Worm (Caenorhabditis elegans): Measurements from ENCODE around the gene ndc-80.

The ndc-80 gene

ce11 chrIV:10085401-10086187 lies at the start of gene ndc-80, which contains the start of gene col-2 (continued):
- TF ChIP-seq mep-1 (tag; optimal IDR thresholded peaks at IDR 0.05) (peak; percentile 82), hlh-17 (GFP tag; optimal IDR thresholded peaks at IDR 0.05; ENCODE audit: borderline replicate concordance) (no peak), fos-1 (tag; optimal IDR thresholded peaks at IDR 0.05) (peak; percentile 67), zag-1 (tag; optimal IDR thresholded peaks at IDR 0.05) (no peak), dpl-1 (GFP tag; optimal IDR thresholded peaks at IDR 0.05) (peak; percentile 88 to 92 (median 89)), pax-3 (tag; optimal IDR thresholded peaks at IDR 0.05) (peak; percentile 52), C16A3.4 (tag; optimal IDR thresholded peaks at IDR 0.05) (peak; percentile 93), mab-9 (GFP tag; IDR thresholded peaks at IDR 0.05) (no peak), nhr-28 (tag; optimal IDR thresholded peaks at IDR 0.05) (no peak), fkh-8 (tag; optimal IDR thresholded peaks at IDR 0.05) (peak; percentile 49), lin-15B (tag; optimal IDR thresholded peaks at IDR 0.05) (peak; percentile 87), grh-1 (GFP tag; IDR thresholded peaks at IDR 0.05) (no peak), ceh-82 (tag; optimal IDR thresholded peaks at IDR 0.05) (peak in 2 of 3 experiments; percentile 36 to 80), hlh-4 (tag; optimal IDR thresholded peaks at IDR 0.05) (no peak), vab-15 (tag; optimal IDR thresholded peaks at IDR 0.05) (peak; percentile 92)

ce11 chrIV:10036966-10037365 lies 49.0 kb upstream of the ndc-80 start, which contains the start of gene F44D12.10:
TSS of gene F44D12.10 (minus strand) at chrIV:10037066.
- no peak for TF ChIP-seq aha-1 (tag; optimal IDR thresholded peaks at IDR 0.05)
- TF ChIP-seq pqm-1 (tag; optimal IDR thresholded peaks at IDR 0.05) = no peak
- TF ChIP-seq C34B4.2 (tag; optimal IDR thresholded peaks at IDR 0.05) = no peak
- no peak for TF ChIP-seq hlh-4 (tag; optimal IDR thresholded peaks at IDR 0.05)
- TF ChIP-seq grh-1 (GFP tag; IDR thresholded peaks at IDR 0.05) = no peak
- no peak for TF ChIP-seq snpc-4 (tag; optimal IDR thresholded peaks at IDR 0.05)
- no peak for TF ChIP-seq lin-39 (tag; optimal IDR thresholded peaks at IDR 0.05)
- TF ChIP-seq unc-98 (GFP tag; IDR thresholded peaks at IDR 0.05) = no peak

ce11 chrIV:10040803-10041202 lies 45.1 kb upstream of the ndc-80 start, which contains the start of gene dhs-31:
TSS of gene dhs-31 (minus strand) at chrIV:10040903.
- TF ChIP-seq nhr-85 (tag) (peak; percentile 22), unc-130 (tag; optimal IDR thresholded peaks at IDR 0.05) (no peak), blmp-1 (tag; optimal IDR thresholded peaks at IDR 0.05) (peak; percentile 42), ces-1 (GFP tag; optimal IDR thresholded peaks at IDR 0.05) (no peak), elt-3 (tag; optimal IDR thresholded peaks at IDR 0.05) (peak in 1 of 6 experiments; percentile 11), swsn-7 (tag; optimal IDR thresholded peaks at IDR 0.05) (no peak)

- TF ChIP-seq C04F5.9 (tag; optimal IDR thresholded peaks at IDR 0.05) (no peak), ceh-82 (tag; optimal IDR thresholded peaks at IDR 0.05) (no peak), blmp-1 (tag; optimal IDR thresholded peaks at IDR 0.05) (no peak), unc-86 (tag; optimal IDR thresholded peaks at IDR 0.05) (no peak), aha-1 (tag; optimal IDR thresholded peaks at IDR 0.05) (no peak), ama-1 (optimal IDR thresholded peaks at IDR 0.05) (no peak), mef-2 (tag; optimal IDR thresholded peaks at IDR 0.05) (no peak), efl-3 (GFP tag; optimal IDR thresholded peaks at IDR 0.05) (no peak), nhr-28 (tag; optimal IDR thresholded peaks at IDR 0.05) (no peak), nhr-76 (tag; optimal IDR thresholded peaks at IDR 0.05) (no peak), nhr-237 (tag; optimal IDR thresholded peaks at IDR 0.05) (no peak), ztf-11 (tag; optimal IDR thresholded peaks at IDR 0.05) (no peak), hpl-2 (GFP tag; optimal IDR thresholded peaks at IDR 0.05) (no peak), ceh-8 (GFP tag; optimal IDR thresholded peaks at IDR 0.05) (no peak), efl-1 (optimal IDR thresholded peaks at IDR 0.05) (no peak), efl-1 (GFP tag; optimal IDR thresholded peaks at IDR 0.05 in 1 of 2) (no peak), swsn-7 (tag; optimal IDR thresholded peaks at IDR 0.05) (no peak)
Measured at ce11 chrIV:10042881-10043280, 43.1 kb upstream of the ndc-80 start, which contains the start of gene frk-1. TSS of gene frk-1 (plus strand) at chrIV:10043181.
